Worm (Caenorhabditis elegans) whole organism, L4 larva: ENCODE data around the gene wdr-5.2.

ENCODE experiments used
- D1046.2 ChIP-seq: fragments of 200-800 bp; sonication (Bioruptor generic); IDR thresholded peaks from 2 replicates; pipeline ENCODE4 v1.3.6; 2022; ENCODE audit warnings: missing genetic modification characterization, missing compliant biosample characterization
- F10B5.3 ChIP-seq: sonication (generic microtip); optimal IDR thresholded peaks from 2 replicates; lab custom pipeline; 2016; ENCODE audit warnings: mild to moderate bottlenecking, missing genetic modification characterization, missing compliant biosample characterization
- F26F4.8 ChIP-seq: fragments of 200-800 bp; sonication (Bioruptor generic); conservative IDR thresholded peaks from 2 replicates; pipeline ENCODE4 v1.3.6; 2022; ENCODE audit warnings: missing genetic modification characterization, missing compliant biosample characterization
- F44E2.7 ChIP-seq: fragments of 200-800 bp; sonication (Bioruptor generic); IDR thresholded peaks from 2 replicates; pipeline ENCODE4 v2.1.2; 2022; ENCODE audit warnings: missing genetic modification characterization, missing compliant biosample characterization
- F49E8.2 ChIP-seq: sonication (generic microtip); optimal IDR thresholded peaks from 2 replicates; lab custom pipeline; 2016; ENCODE audit warnings: missing compliant biosample characterization, mild to moderate bottlenecking, missing genetic modification characterization, borderline replicate concordance
- T26A8.4 ChIP-seq: fragments of 200-800 bp; sonication (Bioruptor generic); IDR thresholded peaks from 2 replicates; pipeline ENCODE4 v1.3.6; 2022; ENCODE audit warnings: missing genetic modification characterization, missing compliant biosample characterization
- Y105C5A.15 ChIP-seq: fragments of 200-800 bp; sonication (Bioruptor generic); IDR thresholded peaks from 2 replicates; pipeline ENCODE4 v1.3.6; 2022; ENCODE audit warnings: missing genetic modification characterization, missing compliant biosample characterization
- Y75B8A.6 ChIP-seq: fragments of 200-800 bp; sonication (Bioruptor generic); IDR thresholded peaks from 2 replicates; pipeline ENCODE4 v1.3.6; 2022; ENCODE audit warnings: missing genetic modification reagents, missing genetic modification characterization, missing compliant biosample characterization
- aha-1 ChIP-seq: fragments of 150-350 bp; peaks from one replicate; lab custom pipeline; 2014; ENCODE audit warnings: missing biosample characterization, missing genetic modification characterization
- attf-4 ChIP-seq: sonication (generic microtip); optimal IDR thresholded peaks from 3 replicates; lab custom pipeline; 2017; ENCODE audit warnings: missing biosample characterization, missing genetic modification characterization
- ceh-20 ChIP-seq: fragments of 200-800 bp; sonication (Bioruptor generic); IDR thresholded peaks from 2 replicates; pipeline ENCODE4 v1.3.6; 2022; ENCODE audit warnings: missing genetic modification reagents, missing genetic modification characterization, missing compliant biosample characterization
- ceh-44 ChIP-seq: fragments of 200-800 bp; sonication (Bioruptor generic); IDR thresholded peaks from 2 replicates; pipeline ENCODE4 v1.3.6; 2022; ENCODE audit warnings: missing genetic modification reagents, missing genetic modification characterization, missing compliant biosample characterization
- cey-2 ChIP-seq: sonication (generic microtip); optimal IDR thresholded peaks from 3 replicates; lab custom pipeline; 2017; ENCODE audit warnings: missing genetic modification characterization, mild to moderate bottlenecking, missing compliant biosample characterization, antibody characterized with exemption, borderline replicate concordance; ENCODE audit not compliant: insufficient read depth
- dmd-6 ChIP-seq: fragments of 200-800 bp; sonication (Bioruptor generic); IDR thresholded peaks from 2 replicates; pipeline ENCODE4 v1.3.6; 2022; ENCODE audit warnings: missing genetic modification reagents, missing genetic modification characterization, missing compliant biosample characterization
- dmd-8 ChIP-seq: fragments of 200-800 bp; sonication (Bioruptor generic); IDR thresholded peaks from 2 replicates; pipeline ENCODE4 v1.3.6; 2022; ENCODE audit warnings: missing genetic modification characterization, missing compliant biosample characterization
- dmd-9 ChIP-seq: fragments of 200-800 bp; sonication (Bioruptor generic); IDR thresholded peaks from 2 replicates; pipeline ENCODE4 v1.3.6; 2022; ENCODE audit warnings: missing genetic modification reagents, missing genetic modification characterization, missing compliant biosample characterization
- dve-1 ChIP-seq: sonication (generic microtip); optimal IDR thresholded peaks from 2 replicates; lab custom pipeline; 2017; ENCODE audit warnings: antibody characterized with exemption, mild to moderate bottlenecking, missing genetic modification characterization, missing compliant biosample characterization; ENCODE audit not compliant: insufficient read depth
- fos-1 ChIP-seq: fragments of 150-350 bp; optimal IDR thresholded peaks from 2 replicates; lab custom pipeline; 2014; ENCODE audit warnings: missing biosample characterization, missing genetic modification characterization
- lim-7 ChIP-seq: fragments of 200-800 bp; sonication (Bioruptor generic); IDR thresholded peaks from 2 replicates; pipeline ENCODE4 v1.3.6; 2022; ENCODE audit warnings: missing genetic modification characterization, missing compliant biosample characterization
- lin-13 ChIP-seq: fragments of 150-350 bp; optimal IDR thresholded peaks from 2 replicates; lab custom pipeline; 2014; ENCODE audit warnings: missing biosample characterization, missing genetic modification reagents, missing genetic modification characterization
- lir-3 ChIP-seq: sonication (generic microtip); optimal IDR thresholded peaks from 2 replicates; lab custom pipeline; 2016; ENCODE audit warnings: mild to moderate bottlenecking, missing genetic modification characterization, missing compliant biosample characterization
- madf-5 ChIP-seq, 2 experiments: fragments of 200-800 bp; sonication (Bioruptor generic); IDR thresholded peaks; 2 replicates each; pipeline ENCODE4 v1.3.6; 2022; ENCODE audit warnings: missing compliant biosample characterization in 2 of 2, missing genetic modification characterization in 2 of 2
- mdt-29 ChIP-seq: fragments of 200-800 bp; sonication (Bioruptor generic); IDR thresholded peaks from 2 replicates; pipeline ENCODE4 v1.3.6; 2022; ENCODE audit warnings: missing genetic modification reagents, missing genetic modification characterization, missing compliant biosample characterization
- mep-1 ChIP-seq: fragments of 150-350 bp; sonication (generic microtip); optimal IDR thresholded peaks from 3 replicates; lab custom pipeline; 2014; ENCODE audit warnings: missing biosample characterization, missing genetic modification characterization
- mxl-2 ChIP-seq: fragments of 200-800 bp; sonication (Bioruptor generic); conservative IDR thresholded peaks from 2 replicates; pipeline ENCODE4 v1.3.6; 2022; ENCODE audit warnings: missing genetic modification reagents, missing genetic modification characterization, missing compliant biosample characterization
- nhr-111 ChIP-seq: fragments of 200-800 bp; sonication (Bioruptor generic); optimal IDR thresholded peaks from 2 replicates; lab custom pipeline; 2018; ENCODE audit warnings: mild to moderate bottlenecking, missing genetic modification characterization, missing compliant biosample characterization
- nhr-76 ChIP-seq: fragments of 150-350 bp; optimal IDR thresholded peaks from 2 replicates; lab custom pipeline; 2014; ENCODE audit warnings: missing biosample characterization, missing genetic modification characterization
- php-3 ChIP-seq: fragments of 200-800 bp; sonication (Bioruptor generic); IDR thresholded peaks from 2 replicates; pipeline ENCODE4 v1.3.6; 2022; ENCODE audit warnings: missing genetic modification reagents, missing genetic modification characterization, missing compliant biosample characterization
- rbr-2 ChIP-seq: sonication (generic microtip); optimal IDR thresholded peaks from 2 replicates; lab custom pipeline; 2016; ENCODE audit warnings: missing genotype, missing genetic modification characterization, missing compliant biosample characterization
- sdz-12 ChIP-seq: fragments of 200-800 bp; sonication (Bioruptor generic); optimal IDR thresholded peaks from 2 replicates; lab custom pipeline; 2018; ENCODE audit warnings: mild to moderate bottlenecking, missing genetic modification characterization, missing compliant biosample characterization
- snpc-1.2 ChIP-seq: fragments of 200-800 bp; sonication (Bioruptor generic); IDR thresholded peaks from 2 replicates; pipeline ENCODE4 v1.3.6; 2022; ENCODE audit warnings: missing genetic modification reagents, missing genetic modification characterization, missing compliant biosample characterization
- tra-1 ChIP-seq: fragments of 200-800 bp; sonication (Bioruptor generic); IDR thresholded peaks from 2 replicates; pipeline ENCODE4 v1.3.6; 2022; ENCODE audit warnings: missing genetic modification reagents, missing genetic modification characterization, missing compliant biosample characterization
- unc-130 ChIP-seq: sonication (generic microtip); optimal IDR thresholded peaks from 2 replicates; lab custom pipeline; 2016; ENCODE audit warnings: missing genetic modification reagents, missing genetic modification characterization, missing compliant biosample characterization
- zip-11 ChIP-seq: fragments of 200-800 bp; sonication (Bioruptor generic); IDR thresholded peaks from 2 replicates; pipeline ENCODE4 v1.3.6; 2022; ENCODE audit warnings: missing genetic modification characterization, missing compliant biosample characterization
- zip-2 ChIP-seq: fragments of 150-350 bp; optimal IDR thresholded peaks from 2 replicates; lab custom pipeline; 2014; ENCODE audit warnings: missing biosample characterization, missing genetic modification characterization

The wdr-5.2 gene

DNA sequence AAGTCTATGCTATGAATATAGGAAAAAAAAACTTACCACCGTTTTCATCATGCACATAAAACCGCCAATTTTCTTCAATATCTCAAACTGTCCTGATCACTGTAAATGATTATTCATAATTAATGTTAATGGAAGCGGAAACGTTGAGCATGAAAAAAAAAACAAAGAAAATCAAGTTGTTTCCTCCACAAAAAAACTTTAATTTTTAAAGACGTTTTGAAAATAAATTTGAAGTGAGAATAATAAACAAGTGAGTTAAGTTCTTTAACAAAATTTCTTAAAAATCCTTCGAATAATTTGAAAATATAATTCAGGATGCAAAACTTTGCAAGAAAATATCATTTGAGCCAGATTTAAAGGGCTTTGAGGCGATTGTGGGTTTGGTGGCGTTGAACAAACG is 20.4 kb downstream of the wdr-5.2 start, which contains the start of gene irk-3:
Gene irk-3 (minus strand): TSS at position 101 of the 400 bp plus-strand sequence.
- TF ChIP-seq dve-1 (tag; lab: Kevin White, UChicago) (no peak), mdt-29 (GFP tag; lab: Robert Waterston, UW) (no peak), zip-2 (tag; lab: Kevin White, UChicago) (no peak), dmd-6 (GFP tag; lab: Robert Waterston, UW) (no peak), lir-3 (no peak), aha-1 (tag; lab: Kevin White, UChicago) (peak; percentile 23), ceh-20 (no peak), nhr-111 (GFP tag; lab: Kevin White, UChicago) (no peak)

DNA sequence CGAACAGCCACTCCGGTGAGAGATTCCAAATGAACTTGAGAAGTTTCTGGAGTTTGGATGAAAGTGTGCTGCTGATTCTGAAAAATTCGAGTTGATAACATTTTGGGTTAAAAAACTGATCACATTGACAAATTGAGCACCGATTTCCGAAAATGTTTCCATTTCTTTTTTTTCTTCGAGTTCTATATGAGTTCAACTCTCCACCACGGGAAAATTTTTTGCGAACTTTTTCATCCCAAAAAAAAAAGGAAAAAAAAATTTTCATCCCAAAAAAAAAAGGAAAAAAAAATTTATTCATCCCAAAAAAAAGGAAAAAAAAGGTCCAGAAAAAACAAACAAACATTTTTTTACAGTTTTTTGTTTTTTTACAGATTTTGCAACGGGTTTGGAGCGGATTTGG is 27.3 kb downstream of the wdr-5.2 start, which contains the start of gene Y60A9A.1:
Gene Y60A9A.1 (minus strand): TSS at position 101 of the 400 bp plus-strand sequence.
- no peak for TF ChIP-seq lin-13 (GFP tag; lab: Kevin White, UChicago)
- TF ChIP-seq nhr-76 (tag; lab: Kevin White, UChicago) = no peak
- TF ChIP-seq php-3 (GFP tag; lab: Robert Waterston, UW) = no peak
- TF ChIP-seq dmd-9 (GFP tag; lab: Robert Waterston, UW) = no peak

DNA sequence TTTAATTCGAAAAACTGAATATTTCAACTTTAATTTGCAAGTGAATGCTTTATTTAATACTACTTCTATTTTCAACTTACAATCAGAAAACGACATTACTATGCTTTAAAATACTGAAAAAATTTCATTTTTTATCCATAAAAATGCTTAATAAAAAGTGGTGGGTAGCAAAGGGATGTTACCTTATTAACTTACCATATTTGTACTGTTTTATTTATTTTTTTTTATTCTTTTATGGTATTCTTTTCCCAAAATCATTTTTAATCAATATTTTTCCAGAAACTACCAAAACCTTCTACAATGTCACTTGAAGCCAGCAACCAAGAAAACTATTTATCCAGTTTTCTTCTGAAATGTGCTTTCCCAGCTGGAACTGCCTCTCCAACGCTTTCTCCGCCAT is 33.0 kb downstream of the wdr-5.2 start, which contains the start of gene Y60A9.3:
Gene Y60A9.3 (plus strand): TSS at position 301 of the 400 bp plus-strand sequence.
- TF ChIP-seq zip-11 (GFP tag; lab: Robert Waterston, UW) (no peak), T26A8.4 (GFP tag; lab: Robert Waterston, UW) (no peak), D1046.2 (GFP tag; lab: Robert Waterston, UW) (no peak), dmd-9 (GFP tag; lab: Robert Waterston, UW) (no peak), cey-2 (tag; lab: Kevin White, UChicago) (no peak), fos-1 (no peak), lim-7 (GFP tag; lab: Robert Waterston, UW) (no peak), attf-4 (tag; lab: Kevin White, UChicago) (no peak), ceh-44 (GFP tag; lab: Robert Waterston, UW) (no peak), php-3 (GFP tag; lab: Robert Waterston, UW) (no peak), F44E2.7 (no peak), sdz-12 (GFP tag; lab: Kevin White, UChicago) (no peak)

DNA sequence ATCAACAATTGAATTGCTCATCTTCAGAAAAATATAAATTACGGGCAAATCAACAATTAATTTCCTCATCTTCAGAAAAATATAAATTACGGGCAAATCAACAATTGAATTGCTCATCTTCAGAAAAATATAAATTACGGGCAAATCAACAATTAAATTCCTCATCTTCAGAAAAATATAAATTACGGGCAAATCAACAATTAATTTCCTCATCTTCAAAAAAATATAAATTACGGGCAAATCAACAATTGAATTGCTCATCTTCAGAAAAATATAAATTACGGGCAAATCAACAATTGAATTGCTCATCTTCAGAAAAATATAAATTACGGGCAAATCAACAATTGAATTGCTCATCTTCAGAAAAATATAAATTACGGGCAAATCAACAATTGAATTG is 36.8 kb downstream of the wdr-5.2 start:
- peak; percentile 63; the same call in 1 of the 2 replicates for TF ChIP-seq dmd-8 (GFP tag; lab: Robert Waterston, UW)
- peak; percentile 49; the same call in 1 of the 2 replicates for TF ChIP-seq Y105C5A.15 (GFP tag; lab: Robert Waterston, UW)
- TF ChIP-seq madf-5 (GFP tag; IDR thresholded peaks at IDR 0.05; lab: Robert Waterston, UW) = peak in 1 of 2 experiments; percentile 83; a peak in 1 of 4 replicates
- 0 out of 2 replicates have a peak, but pooled peaks have one; percentile 55 for TF ChIP-seq mxl-2
- TF ChIP-seq Y75B8A.6 (GFP tag; lab: Robert Waterston, UW) = 0 out of 2 replicates have a peak, but pooled peaks have one; percentile 17

DNA sequence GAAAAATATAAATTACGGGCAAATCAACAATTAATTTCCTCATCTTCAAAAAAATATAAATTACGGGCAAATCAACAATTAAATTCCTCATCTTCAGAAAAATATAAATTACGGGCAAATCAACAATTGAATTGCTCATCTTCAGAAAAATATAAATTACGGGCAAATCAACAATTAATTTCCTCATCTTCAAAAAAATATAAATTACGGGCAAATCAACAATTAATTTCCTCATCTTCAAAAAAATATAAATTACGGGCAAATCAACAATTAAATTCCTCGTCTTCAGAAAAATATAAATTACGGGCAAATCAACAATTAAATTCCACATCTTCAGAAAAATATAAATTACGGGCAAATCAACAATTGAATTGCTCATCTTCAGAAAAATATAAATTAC is 37.8 kb downstream of the wdr-5.2 start:
- 0 out of 2 replicates have a peak, but pooled peaks have one; percentile 57 for TF ChIP-seq F26F4.8 (GFP tag; lab: Robert Waterston, UW)

DNA sequence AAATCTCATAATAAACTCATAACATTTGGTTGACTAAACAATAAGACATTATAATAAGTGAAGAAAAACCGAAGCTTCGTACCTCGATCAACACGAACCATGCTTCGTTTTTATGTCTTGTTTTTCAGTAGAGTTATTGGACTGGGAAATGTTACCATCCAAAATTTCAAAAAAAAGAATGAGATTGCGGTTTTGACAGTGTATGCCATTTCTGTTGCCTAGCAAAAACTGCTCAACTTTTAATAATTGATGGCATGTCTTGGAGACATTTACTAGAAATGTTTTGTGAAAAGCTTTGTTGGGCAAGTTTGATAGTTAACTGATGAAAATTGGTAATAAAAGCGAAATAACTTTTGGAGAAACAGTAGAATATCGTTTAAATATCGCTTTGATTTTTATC is 45.3 kb downstream of the wdr-5.2 start, which contains the start of gene Y60A9.1:
Gene Y60A9.1 (minus strand): TSS at position 101 of the 400 bp plus-strand sequence.
- TF ChIP-seq rbr-2 (tag; lab: Kevin White, UChicago) (no peak), F26F4.8 (GFP tag; lab: Robert Waterston, UW) (no peak), mep-1 (tag; lab: Kevin White, UChicago) (no peak), F10B5.3 (no peak), unc-130 (GFP tag; lab: Kevin White, UChicago) (no peak), snpc-1.2 (GFP tag; lab: Robert Waterston, UW) (no peak), tra-1 (GFP tag; lab: Robert Waterston, UW) (no peak), F49E8.2 (tag; lab: Kevin White, UChicago) (no peak)
